Fruit fly (Drosophila melanogaster): ENCODE data around the gene CG31676.

dm6 chr2L:20844381-20844780, 3.8 kb downstream of the CG31676 start:
- TF ChIP-seq cic (GFP tag; optimal IDR thresholded peaks at IDR 0.05) = no peak
- TF ChIP-seq CG7045 (GFP tag; optimal IDR thresholded peaks at IDR 0.05) = no peak
- TF ChIP-seq CG12768 (GFP tag; optimal IDR thresholded peaks at IDR 0.05) = no peak
- no peak for TF ChIP-seq kay (GFP tag; ENCODE audit: borderline replicate concordance)
- TF ChIP-seq tj (GFP tag; optimal IDR thresholded peaks at IDR 0.05) = no peak
- TF ChIP-seq CG33017 (tag; optimal IDR thresholded peaks at IDR 0.05) = no peak
- no peak for TF ChIP-seq toe (GFP tag; optimal IDR thresholded peaks at IDR 0.05)
- TF ChIP-seq CG11617 (GFP tag; optimal IDR thresholded peaks at IDR 0.05) = no peak
- no peak for TF ChIP-seq Mnt (GFP tag; optimal IDR thresholded peaks at IDR 0.05)
- no peak for TF ChIP-seq cnc (optimal IDR thresholded peaks at IDR 0.05)
- no peak for TF ChIP-seq CG5204 (GFP tag; optimal IDR thresholded peaks at IDR 0.05)
- TF ChIP-seq Hr96 (GFP tag; optimal IDR thresholded peaks at IDR 0.05) = no peak
- no peak for TF ChIP-seq CG1620 (GFP tag; optimal IDR thresholded peaks at IDR 0.05)
- TF ChIP-seq pad (GFP tag; optimal IDR thresholded peaks at IDR 0.05) = no peak
